Fruit fly (Drosophila melanogaster) whole organism, adult: ENCODE data around the gene dsh.

ENCODE experiments used
- CG7101 ChIP-seq: fragments of 200-800 bp; sonication (Bioruptor generic); optimal IDR thresholded peaks from 2 replicates; lab custom pipeline; 2018; ENCODE audit warnings: missing biosample characterization, mild to moderate bottlenecking, missing genetic modification characterization, moderate library complexity
- Clk ChIP-seq: fragments of 200-800 bp; sonication (Bioruptor generic); optimal IDR thresholded peaks from 2 replicates; lab custom pipeline; 2017; ENCODE audit warnings: missing biosample characterization, missing genetic modification characterization
- Hr96 ChIP-seq: fragments of 200-800 bp; sonication (Bioruptor generic); optimal IDR thresholded peaks from 2 replicates; lab custom pipeline; 2016; ENCODE audit warnings: missing biosample characterization, missing genetic modification characterization
- Mnt ChIP-seq: fragments of 200-800 bp; sonication (Bioruptor generic); optimal IDR thresholded peaks from 2 replicates; lab custom pipeline; 2016; ENCODE audit warnings: missing biosample characterization, mild to moderate bottlenecking, missing genetic modification characterization
- bab1 ChIP-seq: fragments of 200-800 bp; sonication (Bioruptor generic); optimal IDR thresholded peaks from 3 replicates; lab custom pipeline; 2019; ENCODE audit warnings: missing biosample characterization, mild to moderate bottlenecking, missing genetic modification characterization, moderate library complexity
- cic ChIP-seq: fragments of 200-800 bp; sonication (Bioruptor generic); optimal IDR thresholded peaks from 2 replicates; lab custom pipeline; 2017; ENCODE audit warnings: missing biosample characterization, mild to moderate bottlenecking, missing genetic modification characterization, moderate library complexity
- kay ChIP-seq: fragments of 200-800 bp; sonication (Bioruptor generic); peaks from one replicate; lab custom pipeline; 2016; ENCODE audit warnings: missing biosample characterization, missing genetic modification characterization, borderline replicate concordance
- ovo ChIP-seq: fragments of 200-800 bp; sonication (Bioruptor generic); optimal IDR thresholded peaks from 2 replicates; lab custom pipeline; 2016; ENCODE audit warnings: missing biosample characterization, missing genetic modification characterization
- pad ChIP-seq: fragments of 200-800 bp; sonication (Bioruptor generic); optimal IDR thresholded peaks from 3 replicates; lab custom pipeline; 2017; ENCODE audit warnings: missing biosample characterization, missing genetic modification characterization, mild to moderate bottlenecking, moderate library complexity, missing genetic modification reagents

DNA sequence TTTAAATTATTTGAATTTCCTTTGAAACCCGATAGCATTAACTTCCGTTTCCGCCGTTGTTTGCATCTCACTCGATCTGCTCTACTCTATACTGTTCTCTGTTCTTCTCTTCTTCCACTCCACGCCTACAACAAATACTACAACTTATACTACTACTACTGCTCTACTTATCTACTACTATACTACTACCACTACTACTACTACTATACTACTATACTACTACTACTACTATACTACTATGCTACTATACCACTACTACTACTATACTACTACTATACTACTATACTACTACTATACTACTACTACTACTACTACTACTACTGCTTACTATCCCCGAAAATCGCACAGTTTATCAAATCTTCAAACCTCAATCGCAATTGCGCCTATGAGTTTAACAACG is 26.9 kb downstream of the dsh start:
- TF ChIP-seq pad (GFP tag; lab: Kevin White, UChicago) (no peak), cic (GFP tag; lab: Kevin White, UChicago) (no peak), Mnt (no peak), kay (GFP tag; lab: Kevin White, UChicago) (no peak), Hr96 (GFP tag; lab: Kevin White, UChicago) (no peak), bab1 (GFP tag; lab: Kevin White, UChicago) (no peak), CG7101 (tag; lab: Kevin White, UChicago) (no peak), Clk (GFP tag; lab: Kevin White, UChicago) (no peak), ovo (GFP tag; lab: Kevin White, UChicago) (no peak)
